Fruit fly (Drosophila melanogaster) Kc167 (cell line): ENCODE measurements around the gene Diap1.

Source experiments
- Myc ChIP-seq: fragments of >200 bp; optimal IDR thresholded peaks from 2 replicates; lab custom pipeline; 2017; ENCODE audit warnings: missing external identifiers
- Sin3A ChIP-seq: fragments of >200 bp; optimal IDR thresholded peaks from 2 replicates; lab custom pipeline; 2018; ENCODE audit warnings: missing external identifiers
- h ChIP-seq: fragments of >200 bp; optimal IDR thresholded peaks from 3 replicates; lab custom pipeline; 2018; ENCODE audit warnings: missing external identifiers
- insv ChIP-seq: fragments of >200 bp; optimal IDR thresholded peaks from 3 replicates; lab custom pipeline; 2018; ENCODE audit warnings: missing external identifiers
- psq ChIP-seq: fragments of >200 bp; optimal IDR thresholded peaks from 2 replicates; lab custom pipeline; 2017; ENCODE audit warnings: missing external identifiers
- ttk ChIP-seq: sonication (Bioruptor generic); optimal IDR thresholded peaks from 2 replicates; lab custom pipeline; 2017; ENCODE audit warnings: missing external identifiers

dm6 chr3L:16048086-16048485 lies 2.7 kb downstream of the Diap1 start:
- no peak for TF ChIP-seq h
- TF ChIP-seq psq: no peak
- no peak for TF ChIP-seq ttk (lab: Kevin White, UChicago)
- no peak for TF ChIP-seq insv
- TF ChIP-seq Myc (lab: Kevin White, UChicago): no peak
- TF ChIP-seq Sin3A (lab: Kevin White, UChicago): no peak
